Worm (Caenorhabditis elegans) whole organism, L3 larva: ENCODE measurements around the gene haf-3.

ENCODE experiments used
- ama-1 ChIP-seq: fragments of 150-350 bp; optimal IDR thresholded peaks from 2 replicates; lab custom pipeline; 2018
- hmg-11 ChIP-seq: sonication (generic microtip); optimal IDR thresholded peaks from 2 replicates; lab custom pipeline; 2016; ENCODE audit warnings: missing genetic modification characterization, missing compliant biosample characterization
- nhr-77 ChIP-seq: fragments of 150-350 bp; optimal IDR thresholded peaks from 2 replicates; lab custom pipeline; 2014; ENCODE audit warnings: missing biosample characterization, missing genetic modification characterization
- pha-4 ChIP-seq: fragments of 150-350 bp; optimal IDR thresholded peaks from 2 replicates; lab custom pipeline; 2014; ENCODE audit warnings: missing biosample characterization, missing genetic modification reagents, missing genetic modification characterization

DNA sequence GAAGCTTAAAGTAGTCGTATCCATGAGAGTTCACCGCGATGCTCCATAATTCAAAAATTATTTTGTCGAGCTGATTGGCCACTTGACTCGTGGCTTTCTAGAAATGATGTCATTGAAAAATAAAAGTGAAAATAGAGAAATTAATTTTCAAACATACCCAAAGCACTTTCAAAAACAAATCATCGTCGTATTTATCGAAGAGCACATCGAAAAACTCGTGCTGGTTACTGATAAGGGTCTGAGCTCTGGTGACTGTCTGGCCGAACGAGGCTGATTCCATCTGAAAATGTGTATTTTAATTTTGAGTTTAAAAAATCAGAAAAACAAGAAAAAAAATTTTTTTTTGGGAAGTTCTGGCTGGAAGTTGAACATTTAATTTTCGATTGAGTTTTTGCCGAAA is 53.6 kb downstream of the haf-3 start:
- TF ChIP-seq pha-4 (tag; lab: Kevin White, UChicago) (no peak), ama-1 (lab: Kevin White, UChicago) (no peak), hmg-11 (tag; lab: Kevin White, UChicago) (no peak), nhr-77 (tag; lab: Kevin White, UChicago) (no peak)
